Worm (Caenorhabditis elegans): ENCODE measurements around the gene C35B8.3.

DNA sequence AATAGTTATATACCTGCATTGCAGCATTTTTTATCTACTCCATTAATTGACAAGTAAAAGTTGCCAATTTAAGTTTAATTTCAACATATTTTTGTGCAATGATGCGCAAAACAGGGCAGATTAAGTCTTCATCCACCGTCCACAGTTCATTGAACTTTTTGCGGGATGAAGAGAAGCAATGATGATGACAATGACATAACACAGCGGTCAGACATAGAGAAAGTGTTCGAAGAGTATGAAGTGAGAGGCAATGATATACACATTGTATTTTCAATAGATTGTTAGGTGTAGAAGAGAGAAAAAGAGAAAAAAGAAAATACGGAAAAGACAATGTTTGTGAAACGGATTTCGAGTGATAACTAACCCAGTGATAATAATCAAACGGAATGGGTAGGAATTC lies 13.2 kb downstream of the C35B8.3 start:
- TF ChIP-seq lin-15B (tag; optimal IDR thresholded peaks at IDR 0.05), result no peak
- TF ChIP-seq pag-3 (tag; optimal IDR thresholded peaks at IDR 0.05; ENCODE audit: borderline replicate concordance, insufficient read depth), result no peak
- TF ChIP-seq ztf-4 (tag; optimal IDR thresholded peaks at IDR 0.05), result no peak
- TF ChIP-seq ama-1 (optimal IDR thresholded peaks at IDR 0.05), result no peak
- TF ChIP-seq ceh-63 (GFP tag; optimal IDR thresholded peaks at IDR 0.05), result no peak
- TF ChIP-seq blmp-1 (tag; optimal IDR thresholded peaks at IDR 0.05), result peak; percentile 87
- TF ChIP-seq nhr-19 (GFP tag; conservative IDR thresholded peaks at IDR 0.05), result no peak
- no peak for TF ChIP-seq fkh-10 (GFP tag; optimal IDR thresholded peaks at IDR 0.05)
- TF ChIP-seq lin-39 (tag; optimal IDR thresholded peaks at IDR 0.05), result no peak
- TF ChIP-seq ztf-11 (tag; optimal IDR thresholded peaks at IDR 0.05), result no peak
- no peak for TF ChIP-seq fkh-4 (tag; optimal IDR thresholded peaks at IDR 0.05; ENCODE audit: borderline replicate concordance)
